Worm (Caenorhabditis elegans) whole organism, late embryonic: ENCODE results near the gene F54H5.3.

Experiments
- F13H6.1 ChIP-seq: sonication (generic microtip); optimal IDR thresholded peaks from 2 replicates; lab custom pipeline; 2016; ENCODE audit warnings: missing genetic modification characterization, missing compliant biosample characterization
- K02D7.2 ChIP-seq: sonication (generic microtip); optimal IDR thresholded peaks from 2 replicates; lab custom pipeline; 2017; ENCODE audit warnings: mild to moderate bottlenecking, missing genetic modification characterization, missing compliant biosample characterization
- elt-2 ChIP-seq: sonication (generic microtip); optimal IDR thresholded peaks from 2 replicates; lab custom pipeline; 2016; ENCODE audit warnings: missing genetic modification reagents, missing genetic modification characterization, missing compliant biosample characterization
- lim-6 ChIP-seq: sonication (generic microtip); optimal IDR thresholded peaks from 2 replicates; lab custom pipeline; 2016; ENCODE audit warnings: missing genetic modification characterization, missing compliant biosample characterization
- lin-11 ChIP-seq: fragments of 200-800 bp; sonication (Bioruptor generic); optimal IDR thresholded peaks from 2 replicates; lab custom pipeline; 2018; ENCODE audit warnings: mild to moderate bottlenecking, missing genetic modification characterization, missing compliant biosample characterization

DNA sequence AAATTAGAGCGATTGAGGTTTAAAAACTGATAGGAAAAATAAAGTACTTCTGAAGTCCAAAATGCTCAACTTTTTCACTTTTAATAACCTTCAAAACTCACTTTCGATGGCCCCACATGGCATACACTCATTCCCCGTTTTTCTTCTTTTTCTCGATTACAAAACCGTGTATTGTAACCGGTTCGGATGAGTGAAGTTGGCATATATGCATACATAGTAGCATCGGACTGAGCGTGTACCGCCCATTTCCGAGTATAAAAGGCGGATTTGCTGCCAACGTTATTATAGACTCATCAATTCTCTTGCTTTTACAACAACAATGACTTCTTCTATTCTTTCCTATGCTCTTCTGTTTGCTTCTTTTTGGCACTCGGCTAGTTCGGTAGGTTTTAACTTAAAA, 39.2 kb upstream of the F54H5.3 start, which contains the start of gene C56C10.4:
- no peak for TF ChIP-seq K02D7.2 (tag; lab: Kevin White, UChicago)
- TF ChIP-seq elt-2 (tag; lab: Kevin White, UChicago), result no peak
- TF ChIP-seq lin-11, result no peak
- no peak for TF ChIP-seq lim-6 (tag; lab: Kevin White, UChicago)
- TF ChIP-seq F13H6.1, result no peak
